Worm (Caenorhabditis elegans): ENCODE data around the gene ife-1.

The ife-1 gene

DNA sequence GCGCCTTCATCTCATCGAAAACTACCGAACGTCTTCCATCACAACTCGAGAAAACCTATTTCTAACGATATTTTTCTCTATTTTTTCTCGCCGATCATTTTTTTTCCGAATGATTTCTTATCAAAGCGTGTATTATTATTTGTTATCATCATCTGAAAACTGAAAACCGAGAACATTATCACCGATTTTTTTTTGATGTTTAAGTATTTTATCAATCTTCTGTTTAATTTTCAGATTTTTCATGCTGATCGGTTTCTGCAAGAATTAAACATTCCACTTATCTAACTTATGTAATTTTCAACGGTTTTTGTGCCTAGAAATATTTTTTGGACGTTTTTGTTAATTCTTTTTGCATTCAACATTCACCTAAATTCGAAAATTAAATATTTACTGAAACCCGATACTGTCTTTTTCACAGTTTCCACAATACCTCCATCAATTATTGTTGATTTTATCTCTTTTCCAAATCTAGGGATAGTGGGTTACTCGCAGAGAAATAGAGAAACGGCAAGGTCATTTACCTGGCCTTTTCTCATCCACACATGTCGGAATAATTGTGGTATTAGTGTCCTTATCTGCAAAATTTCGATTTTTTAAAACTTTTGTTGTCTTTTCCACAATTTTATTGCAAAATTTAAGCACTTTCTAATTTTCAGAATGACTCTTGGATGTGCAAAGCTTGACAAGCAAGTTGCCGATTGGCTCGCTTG is 44.3 kb upstream of the ife-1 start, which contains the start of gene pgm-2:
pgm-2 (plus strand) TSS at position 657 of the 710 bp plus-strand sequence.
- TF ChIP-seq Y5F2A.4 (GFP tag; optimal IDR thresholded peaks at IDR 0.05) = no peak
- no peak for TF ChIP-seq lir-3 (tag; optimal IDR thresholded peaks at IDR 0.05)
- TF ChIP-seq lim-7 (GFP tag; IDR thresholded peaks at IDR 0.05) = no peak
- peak; percentile 8 for TF ChIP-seq mxl-3 (GFP tag; optimal IDR thresholded peaks at IDR 0.05)
- no peak for TF ChIP-seq snpc-4 (tag; optimal IDR thresholded peaks at IDR 0.05)
- no peak for TF ChIP-seq nhr-111 (GFP tag; optimal IDR thresholded peaks at IDR 0.05)
- no peak for TF ChIP-seq dpl-1 (GFP tag; optimal IDR thresholded peaks at IDR 0.05)
- peak; percentile 7 for TF ChIP-seq hlh-11 (tag; optimal IDR thresholded peaks at IDR 0.05)
- no peak for TF ChIP-seq mdt-29 (GFP tag; IDR thresholded peaks at IDR 0.05)
- TF ChIP-seq tra-1 (GFP tag; IDR thresholded peaks at IDR 0.05) = no peak
- TF ChIP-seq ZK337.2 (GFP tag; IDR thresholded peaks at IDR 0.05) = no peak
- no peak for TF ChIP-seq sdz-12 (GFP tag; optimal IDR thresholded peaks at IDR 0.05)
- no peak for TF ChIP-seq vab-7 (GFP tag; IDR thresholded peaks at IDR 0.05)
- TF ChIP-seq nhr-6 (tag; optimal IDR thresholded peaks at IDR 0.05) = no peak
- no peak for TF ChIP-seq F10B5.3 (tag; optimal IDR thresholded peaks at IDR 0.05)
- TF ChIP-seq ceh-44 (GFP tag; IDR thresholded peaks at IDR 0.05) = no peak
- no peak for TF ChIP-seq saeg-2 (GFP tag; IDR thresholded peaks at IDR 0.05)
- TF ChIP-seq dmd-9 (GFP tag; IDR thresholded peaks at IDR 0.05) = no peak
- no peak for TF ChIP-seq ces-1 (GFP tag; optimal IDR thresholded peaks at IDR 0.05)
- TF ChIP-seq F26F4.8 (GFP tag; conservative IDR thresholded peaks at IDR 0.05) = no peak
- no peak for TF ChIP-seq ztf-11 (tag; optimal IDR thresholded peaks at IDR 0.05)
- TF ChIP-seq nhr-11 (tag; optimal IDR thresholded peaks at IDR 0.05) = no peak
- no peak for TF ChIP-seq hmg-1.1 (GFP tag; IDR thresholded peaks at IDR 0.05)
- TF ChIP-seq rbr-2 (tag; optimal IDR thresholded peaks at IDR 0.05) = no peak
- TF ChIP-seq nhr-25 (tag; optimal IDR thresholded peaks at IDR 0.05; ENCODE audit: borderline replicate concordance, insufficient read depth) = peak; percentile 19
- TF ChIP-seq pqm-1 (tag; optimal IDR thresholded peaks at IDR 0.05) = peak; percentile 23
- TF ChIP-seq dve-1 (tag; optimal IDR thresholded peaks at IDR 0.05; ENCODE audit: insufficient read depth) = peak; percentile 38
- TF ChIP-seq daf-12 (tag; optimal IDR thresholded peaks at IDR 0.05) = no peak
- no peak for TF ChIP-seq R02D3.7 (tag; optimal IDR thresholded peaks at IDR 0.05)
- no peak for TF ChIP-seq nhr-76 (tag; optimal IDR thresholded peaks at IDR 0.05)
- TF ChIP-seq arid-1 (GFP tag; conservative IDR thresholded peaks at IDR 0.05) = no peak
- no peak for TF ChIP-seq ceh-32 (tag; optimal IDR thresholded peaks at IDR 0.05; ENCODE audit: poor library complexity)
- TF ChIP-seq lin-13 (GFP tag; optimal IDR thresholded peaks at IDR 0.05) = no peak
- TF ChIP-seq ceh-28 (tag; optimal IDR thresholded peaks at IDR 0.05) = no peak
- TF ChIP-seq madf-5 (GFP tag; IDR thresholded peaks at IDR 0.05) = no peak
- no peak for TF ChIP-seq duxl-1 (tag; optimal IDR thresholded peaks at IDR 0.05; ENCODE audit: poor library complexity)
- no peak for TF ChIP-seq daf-8 (GFP tag; IDR thresholded peaks at IDR 0.05)
- TF ChIP-seq madf-9 (GFP tag; conservative IDR thresholded peaks at IDR 0.05) = no peak
- TF ChIP-seq mes-2 (tag; optimal IDR thresholded peaks at IDR 0.05; ENCODE audit: poor library complexity, severe bottlenecking) = no peak
- no peak for TF ChIP-seq spr-3 (GFP tag; optimal IDR thresholded peaks at IDR 0.05)
- no peak for TF ChIP-seq snpc-1.2 (GFP tag; IDR thresholded peaks at IDR 0.05)
- peak; percentile 6 for TF ChIP-seq nhr-28 (tag; optimal IDR thresholded peaks at IDR 0.05)
- TF ChIP-seq skn-1 (tag; optimal IDR thresholded peaks at IDR 0.05) = no peak
- no peak for TF ChIP-seq mdl-1 (tag; optimal IDR thresholded peaks at IDR 0.05)
- no peak for TF ChIP-seq ceh-62 (tag; optimal IDR thresholded peaks at IDR 0.05)
- no peak for TF ChIP-seq zip-11 (GFP tag; IDR thresholded peaks at IDR 0.05)
- TF ChIP-seq ctbp-1 (GFP tag; IDR thresholded peaks at IDR 0.05) = no peak
- peak; percentile 17 for TF ChIP-seq mep-1 (tag; optimal IDR thresholded peaks at IDR 0.05)
- TF ChIP-seq lsy-2 (tag; optimal IDR thresholded peaks at IDR 0.05) = no peak
- TF ChIP-seq lin-39 (tag; optimal IDR thresholded peaks at IDR 0.05) = no peak
- TF ChIP-seq T20F7.1 (GFP tag; optimal IDR thresholded peaks at IDR 0.05) = no peak
